Worm (Caenorhabditis elegans) whole organism, late embryonic: ENCODE data around the gene sru-7.
A peak's percentile ranks its signal among the peaks of the same experiment; 100 is the strongest.

Experiments
- K02D7.2 ChIP-seq: sonication (generic microtip); optimal IDR thresholded peaks from 2 replicates; lab custom pipeline; 2017; ENCODE audit warnings: mild to moderate bottlenecking, missing genetic modification characterization, missing compliant biosample characterization
- K09A11.1 ChIP-seq: sonication (generic microtip); optimal IDR thresholded peaks from 2 replicates; lab custom pipeline; 2017; ENCODE audit warnings: antibody characterized with exemption, mild to moderate bottlenecking, missing genetic modification characterization, missing compliant biosample characterization; ENCODE audit not compliant: insufficient read depth
- Y22D7AL.16 ChIP-seq: sonication (generic microtip); optimal IDR thresholded peaks from 2 replicates; lab custom pipeline; 2016; ENCODE audit warnings: missing genetic modification characterization, missing compliant biosample characterization
- ahr-1 ChIP-seq: sonication (generic microtip); optimal IDR thresholded peaks from 2 replicates; lab custom pipeline; 2016; ENCODE audit warnings: missing genetic modification characterization, missing compliant biosample characterization
- ceh-14 ChIP-seq: sonication (generic microtip); optimal IDR thresholded peaks from 2 replicates; lab custom pipeline; 2016; ENCODE audit warnings: missing genotype, missing genetic modification characterization, missing compliant biosample characterization
- ceh-18 ChIP-seq: sonication (generic microtip); optimal IDR thresholded peaks from 2 replicates; lab custom pipeline; 2016; ENCODE audit warnings: missing genetic modification characterization, missing compliant biosample characterization
- ceh-2 ChIP-seq: sonication (generic microtip); optimal IDR thresholded peaks from 2 replicates; lab custom pipeline; 2016; ENCODE audit warnings: missing genotype, missing genetic modification characterization, missing compliant biosample characterization
- ceh-22 ChIP-seq: sonication (generic microtip); optimal IDR thresholded peaks from 2 replicates; lab custom pipeline; 2017; ENCODE audit warnings: missing biosample characterization, missing genetic modification characterization
- ceh-31 ChIP-seq: sonication (generic microtip); optimal IDR thresholded peaks from 2 replicates; lab custom pipeline; 2016; ENCODE audit warnings: missing genetic modification characterization, missing compliant biosample characterization
- ceh-34 ChIP-seq: sonication (generic microtip); optimal IDR thresholded peaks from 2 replicates; lab custom pipeline; 2016; ENCODE audit warnings: mild to moderate bottlenecking, missing genetic modification characterization, missing compliant biosample characterization
- ceh-48 ChIP-seq: sonication (generic microtip); optimal IDR thresholded peaks from 2 replicates; lab custom pipeline; 2016; ENCODE audit warnings: missing genetic modification characterization, inconsistent platforms, missing compliant biosample characterization
- ceh-6 ChIP-seq: fragments of 200-800 bp; sonication (Bioruptor generic); optimal IDR thresholded peaks from 2 replicates; lab custom pipeline; 2018; ENCODE audit warnings: mild to moderate bottlenecking, missing genetic modification characterization, missing compliant biosample characterization
- ceh-9 ChIP-seq: sonication (generic microtip); optimal IDR thresholded peaks from 2 replicates; lab custom pipeline; 2016; ENCODE audit warnings: mild to moderate bottlenecking, missing genetic modification characterization, inconsistent platforms, missing compliant biosample characterization
- elt-2 ChIP-seq: sonication (generic microtip); optimal IDR thresholded peaks from 2 replicates; lab custom pipeline; 2016; ENCODE audit warnings: missing genetic modification reagents, missing genetic modification characterization, missing compliant biosample characterization
- elt-4 ChIP-seq: sonication (generic microtip); optimal IDR thresholded peaks from 2 replicates; lab custom pipeline; 2016; ENCODE audit warnings: missing genetic modification characterization, missing compliant biosample characterization
- fax-1 ChIP-seq: sonication (generic microtip); optimal IDR thresholded peaks from 2 replicates; lab custom pipeline; 2016; ENCODE audit warnings: missing genotype, missing genetic modification characterization, missing compliant biosample characterization
- hlh-13 ChIP-seq: fragments of 200-800 bp; sonication (Bioruptor generic); optimal IDR thresholded peaks from 2 replicates; lab custom pipeline; 2018; ENCODE audit warnings: mild to moderate bottlenecking, missing genetic modification characterization, missing compliant biosample characterization
- hlh-15 ChIP-seq: sonication (generic microtip); optimal IDR thresholded peaks from 2 replicates; lab custom pipeline; 2016; ENCODE audit warnings: missing genetic modification characterization, missing compliant biosample characterization
- hlh-6 ChIP-seq: sonication (generic microtip); optimal IDR thresholded peaks from 2 replicates; lab custom pipeline; 2016; ENCODE audit warnings: missing genotype, missing genetic modification characterization, missing compliant biosample characterization
- hlh-8 ChIP-seq: sonication (generic microtip); optimal IDR thresholded peaks from 2 replicates; lab custom pipeline; 2016; ENCODE audit warnings: missing genotype, missing genetic modification characterization, missing compliant biosample characterization
- madf-2 ChIP-seq: sonication (generic microtip); optimal IDR thresholded peaks from 2 replicates; lab custom pipeline; 2017; ENCODE audit warnings: missing genetic modification characterization, missing compliant biosample characterization
- mec-3 ChIP-seq: sonication (generic microtip); optimal IDR thresholded peaks from 2 replicates; lab custom pipeline; 2016; ENCODE audit warnings: borderline replicate concordance, missing genetic modification characterization, missing compliant biosample characterization
- nhr-232 ChIP-seq: sonication (generic microtip); optimal IDR thresholded peaks from 2 replicates; lab custom pipeline; 2016; ENCODE audit warnings: missing genetic modification characterization, missing compliant biosample characterization
- npax-4 ChIP-seq: sonication (generic microtip); optimal IDR thresholded peaks from 2 replicates; lab custom pipeline; 2016; ENCODE audit warnings: missing genetic modification characterization, missing compliant biosample characterization
- odd-2 ChIP-seq: sonication (generic microtip); optimal IDR thresholded peaks from 2 replicates; lab custom pipeline; 2017; ENCODE audit warnings: antibody characterized with exemption, mild to moderate bottlenecking, missing genetic modification characterization, missing compliant biosample characterization
- pat-9 ChIP-seq: fragments of 200-800 bp; sonication (Bioruptor generic); optimal IDR thresholded peaks from 2 replicates; lab custom pipeline; 2018; ENCODE audit warnings: mild to moderate bottlenecking, missing genetic modification characterization, moderate library complexity, missing compliant biosample characterization
- ref-2 ChIP-seq: sonication (generic microtip); optimal IDR thresholded peaks from 2 replicates; lab custom pipeline; 2016; ENCODE audit warnings: missing genetic modification characterization, missing compliant biosample characterization
- sdc-2 ChIP-seq: sonication (generic microtip); optimal IDR thresholded peaks from 2 replicates; lab custom pipeline; 2016; ENCODE audit warnings: missing genotype, missing genetic modification characterization, missing compliant biosample characterization
- sox-2 ChIP-seq: fragments of 200-800 bp; sonication (Bioruptor generic); IDR thresholded peaks from 2 replicates; pipeline ENCODE4 v1.3.6; 2022; ENCODE audit warnings: missing genetic modification reagents, missing genetic modification characterization, missing compliant biosample characterization
- syd-9 ChIP-seq: sonication (generic microtip); optimal IDR thresholded peaks from 2 replicates; lab custom pipeline; 2016; ENCODE audit warnings: mild to moderate bottlenecking, missing genetic modification characterization, moderate library complexity, missing compliant biosample characterization
- tbx-2 ChIP-seq: sonication (generic microtip); optimal IDR thresholded peaks from 2 replicates; lab custom pipeline; 2016; ENCODE audit warnings: missing genetic modification characterization, missing compliant biosample characterization
- ttx-3 ChIP-seq: sonication (generic microtip); optimal IDR thresholded peaks from 2 replicates; lab custom pipeline; 2016; ENCODE audit warnings: missing genetic modification reagents, missing genetic modification characterization, missing compliant biosample characterization
- unc-3 ChIP-seq, 2 experiments: fragments of 200-800 bp in 1 of 2; sonication (Bioruptor generic) in 1 of 2; sonication (generic microtip) in 1 of 2; conservative IDR thresholded peaks in 1 of 2; optimal IDR thresholded peaks in 1 of 2; 2 replicates each; pipeline versions ENCODE4 v1.3.6 to Lab custom; 2016 to 2022; ENCODE audit warnings: missing compliant biosample characterization in 2 of 2, missing genetic modification characterization in 2 of 2, missing genetic modification reagents in 1 of 2
- unc-42 ChIP-seq: sonication (generic microtip); optimal IDR thresholded peaks from 2 replicates; lab custom pipeline; 2016; ENCODE audit warnings: missing genotype, missing genetic modification characterization, missing compliant biosample characterization
- zip-5 ChIP-seq: sonication (generic microtip); optimal IDR thresholded peaks from 2 replicates; lab custom pipeline; 2016; ENCODE audit warnings: missing genetic modification characterization, missing compliant biosample characterization
- ztf-16 ChIP-seq: sonication (generic microtip); optimal IDR thresholded peaks from 2 replicates; lab custom pipeline; 2017; ENCODE audit warnings: missing genetic modification characterization, missing compliant biosample characterization

Gene sru-7

ce11 chrIV:8492242-8492641, at the start of gene sru-7:
sru-7 (plus strand) TSS chrIV:8492542.
- TF ChIP-seq hlh-13 (GFP tag; lab: Kevin White, UChicago), result no peak
- no peak for TF ChIP-seq Y22D7AL.16 (tag; lab: Kevin White, UChicago)
- no peak for TF ChIP-seq mec-3 (tag; lab: Kevin White, UChicago)
- no peak for TF ChIP-seq ceh-2
- no peak for TF ChIP-seq ceh-31 (tag; lab: Kevin White, UChicago)
- TF ChIP-seq npax-4, result no peak
- TF ChIP-seq ceh-14 (tag; lab: Kevin White, UChicago), result no peak
- no peak for TF ChIP-seq ceh-48 (tag; lab: Kevin White, UChicago)
- no peak for TF ChIP-seq ceh-6 (GFP tag; lab: Kevin White, UChicago)
- TF ChIP-seq pat-9, result no peak

- no peak for TF ChIP-seq hlh-8 (tag; lab: Kevin White, UChicago)
- TF ChIP-seq madf-2 (tag; lab: Kevin White, UChicago), result no peak
- TF ChIP-seq ceh-31 (tag; lab: Kevin White, UChicago), result no peak
- TF ChIP-seq odd-2, result no peak
- TF ChIP-seq unc-42 (tag; lab: Kevin White, UChicago), result no peak
- no peak for TF ChIP-seq ceh-6 (GFP tag; lab: Kevin White, UChicago)
- no peak for TF ChIP-seq hlh-15 (tag; lab: Kevin White, UChicago)
Observed at ce11 chrIV:8446904-8447303, 45.4 kb upstream of the sru-7 start, which contains the start of gene T01B11.1. T01B11.1 (plus strand) TSS chrIV:8447204.

ce11 chrIV:8449869-8450268, 42.5 kb upstream of the sru-7 start:
- no peak for TF ChIP-seq ceh-18 (tag; lab: Kevin White, UChicago)
- TF ChIP-seq zip-5 (tag; lab: Kevin White, UChicago), result no peak
- no peak for TF ChIP-seq sox-2 (GFP tag; lab: Robert Waterston, UW)
- TF ChIP-seq ceh-14 (tag; lab: Kevin White, UChicago), result no peak
- no peak for TF ChIP-seq K02D7.2 (tag; lab: Kevin White, UChicago)
- TF ChIP-seq ceh-9 (tag; lab: Kevin White, UChicago), result no peak
- TF ChIP-seq pat-9, result no peak
- TF ChIP-seq nhr-232 (tag; lab: Kevin White, UChicago), result no peak
- no peak for TF ChIP-seq hlh-13 (GFP tag; lab: Kevin White, UChicago)
- no peak for TF ChIP-seq tbx-2

DNA sequence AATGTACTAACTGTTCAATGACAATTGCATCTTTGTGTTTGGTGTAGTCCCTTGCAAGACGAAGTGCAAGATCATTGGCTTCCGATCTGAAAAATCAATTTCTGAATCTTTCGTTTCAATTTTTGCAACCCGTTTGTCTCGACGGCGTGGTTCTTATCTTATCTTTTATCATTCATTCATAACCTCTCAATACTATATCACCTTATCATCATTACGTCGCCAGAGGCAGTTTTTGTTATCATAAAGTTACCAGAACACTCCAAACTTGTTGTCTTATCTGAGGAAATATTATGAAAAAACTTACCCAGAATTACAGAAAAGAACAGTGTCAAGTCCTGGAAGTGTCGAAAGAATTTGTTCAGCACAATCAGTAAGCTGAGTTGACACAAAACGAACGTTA, 41.8 kb upstream of the sru-7 start:
- TF ChIP-seq elt-2 (peak; percentile 99), ahr-1 (tag; lab: Kevin White, UChicago) (no peak), ztf-16 (tag; lab: Kevin White, UChicago) (no peak)

ce11 chrIV:8451709-8452248, 40.6 kb upstream of the sru-7 start, which contains the start of gene eppl-1:
eppl-1 (minus strand) TSS chrIV:8451759.
- TF ChIP-seq elt-2 (peak; percentile 37), zip-5 (tag; lab: Kevin White, UChicago) (no peak), ref-2 (tag; lab: Kevin White, UChicago) (no peak), sdc-2 (tag; lab: Kevin White, UChicago) (no peak), fax-1 (tag; lab: Kevin White, UChicago) (no peak), ceh-31 (tag; lab: Kevin White, UChicago) (no peak)

DNA sequence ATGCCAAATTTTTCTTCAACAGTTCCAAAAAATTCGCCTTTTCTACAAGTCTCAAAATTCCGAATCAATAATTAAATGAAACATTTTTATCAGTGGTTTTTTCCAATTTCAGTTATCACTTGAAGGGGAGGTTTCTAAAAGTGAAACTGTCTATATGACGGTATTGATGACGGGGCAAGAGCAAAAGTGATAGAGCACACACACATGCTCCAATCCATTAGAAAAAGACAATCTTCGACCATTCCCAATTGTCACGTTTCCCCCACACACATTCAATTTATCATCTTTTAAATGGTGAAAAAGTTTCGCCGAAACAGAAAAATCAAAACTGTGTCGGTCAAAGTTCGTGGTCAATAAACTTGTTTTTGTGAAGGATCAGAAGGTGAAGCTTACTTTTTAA, 39.2 kb upstream of the sru-7 start:
- TF ChIP-seq unc-3 (GFP tag; conservative IDR thresholded peaks at IDR 0.05; lab: Robert Waterston, UW) (no peak), unc-3 (tag; optimal IDR thresholded peaks at IDR 0.05; lab: Kevin White, UChicago) (no peak), hlh-6 (tag; lab: Kevin White, UChicago) (no peak), elt-4 (no peak), ttx-3 (no peak), pat-9 (no peak), K09A11.1 (no peak), ceh-34 (no peak), ceh-22 (tag; lab: Kevin White, UChicago) (no peak), syd-9 (tag; lab: Kevin White, UChicago) (no peak), sox-2 (GFP tag; lab: Robert Waterston, UW) (no peak), ceh-31 (tag; lab: Kevin White, UChicago) (no peak)
